Fruit fly (Drosophila melanogaster) whole organism, embryonic: ENCODE results near the gene CG17239.

Source experiments
- CG10274 ChIP-seq: fragments of 200-800 bp; sonication (Bioruptor generic); optimal IDR thresholded peaks from 3 replicates; lab custom pipeline; 2017; ENCODE audit warnings: missing biosample characterization, mild to moderate bottlenecking, missing genetic modification characterization
- CG10462 ChIP-seq: fragments of 200-800 bp; sonication (Bioruptor generic); optimal IDR thresholded peaks from 2 replicates; lab custom pipeline; 2016; ENCODE audit warnings: missing biosample characterization, missing genetic modification characterization
- CG10654 ChIP-seq: fragments of 200-800 bp; sonication (Bioruptor generic); optimal IDR thresholded peaks from 2 replicates; lab custom pipeline; 2016; ENCODE audit warnings: missing biosample characterization, missing genetic modification characterization
- CG11247 ChIP-seq: fragments of 200-800 bp; sonication (Bioruptor generic); IDR thresholded peaks from 2 replicates; pipeline ENCODE4 v1.3.6; 2022; ENCODE audit warnings: missing biosample characterization, missing genetic modification characterization
- CG11560 ChIP-seq: fragments of 200-800 bp; sonication (Bioruptor generic); IDR thresholded peaks from 3 replicates; pipeline ENCODE4 v1.3.6; 2022; ENCODE audit warnings: missing biosample characterization, missing genetic modification characterization
- CG11695 ChIP-seq: fragments of 200-800 bp; sonication (Bioruptor generic); IDR thresholded peaks from 3 replicates; pipeline ENCODE4 v1.3.6; 2022; ENCODE audit warnings: missing biosample characterization, missing genetic modification characterization
- CG11723 ChIP-seq: fragments of 200-800 bp; sonication (Bioruptor generic); optimal IDR thresholded peaks from 2 replicates; lab custom pipeline; 2017; ENCODE audit warnings: missing biosample characterization, mild to moderate bottlenecking, missing genetic modification characterization
- CG12219 ChIP-seq: fragments of 200-800 bp; sonication (Bioruptor generic); optimal IDR thresholded peaks from 3 replicates; lab custom pipeline; 2018; ENCODE audit warnings: missing biosample characterization, mild to moderate bottlenecking, missing genetic modification characterization
- CG13894 ChIP-seq: fragments of 200-800 bp; sonication (Bioruptor generic); optimal IDR thresholded peaks from 3 replicates; lab custom pipeline; 2018; ENCODE audit warnings: missing biosample characterization, mild to moderate bottlenecking, missing genetic modification characterization, moderate library complexity
- CG14441 ChIP-seq: fragments of 200-800 bp; sonication (Bioruptor generic); IDR thresholded peaks from 2 replicates; pipeline ENCODE4 v1.3.6; 2022; ENCODE audit warnings: missing biosample characterization, missing genetic modification characterization
- CG14965 ChIP-seq: fragments of 200-800 bp; sonication (Bioruptor generic); optimal IDR thresholded peaks from 2 replicates; lab custom pipeline; 2016; ENCODE audit warnings: missing biosample characterization, missing genetic modification characterization, borderline replicate concordance
- CG17568 ChIP-seq: fragments of 200-800 bp; sonication (Bioruptor generic); optimal IDR thresholded peaks from 2 replicates; lab custom pipeline; 2018; ENCODE audit warnings: missing biosample characterization, mild to moderate bottlenecking, missing genetic modification characterization, moderate library complexity
- CG17802 ChIP-seq: fragments of 200-800 bp; sonication (Bioruptor generic); optimal IDR thresholded peaks from 2 replicates; lab custom pipeline; 2018; ENCODE audit warnings: missing biosample characterization, mild to moderate bottlenecking, missing genetic modification characterization, moderate library complexity
- CG2712 ChIP-seq: fragments of 200-800 bp; optimal IDR thresholded peaks from 3 replicates; lab custom pipeline; 2019; ENCODE audit warnings: missing biosample characterization, mild to moderate bottlenecking, missing genetic modification characterization, moderate library complexity
- CG3065 ChIP-seq: fragments of 200-800 bp; sonication (Bioruptor generic); optimal IDR thresholded peaks from 2 replicates; lab custom pipeline; 2016; ENCODE audit warnings: missing biosample characterization, missing genetic modification characterization
- CG3281 ChIP-seq: fragments of 200-800 bp; sonication (Bioruptor generic); optimal IDR thresholded peaks from 3 replicates; lab custom pipeline; 2017; ENCODE audit warnings: missing biosample characterization, mild to moderate bottlenecking, missing genetic modification characterization
- CG34376 ChIP-seq: fragments of 200-800 bp; sonication (Bioruptor generic); optimal IDR thresholded peaks from 2 replicates; lab custom pipeline; 2018; ENCODE audit warnings: missing biosample characterization, mild to moderate bottlenecking, missing genetic modification characterization
- CG3726 ChIP-seq: fragments of 200-800 bp; sonication (Bioruptor generic); IDR thresholded peaks from 3 replicates; pipeline ENCODE4, ENCODE4 v1.3.6; 2022; ENCODE audit warnings: missing biosample characterization, missing genetic modification characterization
- CG4328 ChIP-seq: fragments of 200-800 bp; sonication (Bioruptor generic); optimal IDR thresholded peaks from 3 replicates; lab custom pipeline; 2017; ENCODE audit warnings: missing biosample characterization, missing genetic modification reagents, missing genetic modification characterization
- CG43689 ChIP-seq: fragments of 200-800 bp; sonication (Bioruptor generic); IDR thresholded peaks from 2 replicates; pipeline ENCODE4 v1.3.6; 2022; ENCODE audit warnings: missing biosample characterization, missing genetic modification characterization
- CG4707 ChIP-seq: fragments of 200-800 bp; sonication (Bioruptor generic); optimal IDR thresholded peaks from 2 replicates; lab custom pipeline; 2018; ENCODE audit warnings: missing biosample characterization, mild to moderate bottlenecking, missing genetic modification characterization, moderate library complexity
- CG6813 ChIP-seq: fragments of 200-800 bp; sonication (Bioruptor generic); optimal IDR thresholded peaks from 2 replicates; lab custom pipeline; 2017; ENCODE audit warnings: missing biosample characterization, missing genetic modification characterization, mild to moderate bottlenecking, moderate library complexity, missing genetic modification reagents
- CG8388 ChIP-seq: fragments of 200-800 bp; sonication (Bioruptor generic); optimal IDR thresholded peaks from 2 replicates; lab custom pipeline; 2019; ENCODE audit warnings: missing biosample characterization, mild to moderate bottlenecking, missing genetic modification characterization, moderate library complexity
- Chrac-16 ChIP-seq: fragments of 200-800 bp; sonication (Bioruptor generic); optimal IDR thresholded peaks from 3 replicates; lab custom pipeline; 2016; ENCODE audit warnings: missing biosample characterization, missing genetic modification characterization
- D19A ChIP-seq: fragments of 200-800 bp; optimal IDR thresholded peaks from 3 replicates; lab custom pipeline; 2019; ENCODE audit warnings: missing biosample characterization, mild to moderate bottlenecking, missing genetic modification characterization, moderate library complexity
- Dad ChIP-seq: fragments of 200-800 bp; sonication (Bioruptor generic); optimal IDR thresholded peaks from 3 replicates; lab custom pipeline; 2016; ENCODE audit warnings: missing biosample characterization, missing genetic modification characterization
- ERR ChIP-seq: fragments of 200-800 bp; sonication (Bioruptor generic); optimal IDR thresholded peaks from 2 replicates; lab custom pipeline; 2016; ENCODE audit warnings: missing biosample characterization, missing genetic modification characterization
- Ets65A ChIP-seq: fragments of 200-800 bp; sonication (Bioruptor generic); peaks from one replicate; lab custom pipeline; 2016; ENCODE audit warnings: missing biosample characterization, missing genetic modification characterization
- H2.0 ChIP-seq: fragments of 200-800 bp; sonication (Bioruptor generic); IDR thresholded peaks from 2 replicates; pipeline ENCODE4 v1.3.6; 2022; ENCODE audit warnings: missing biosample characterization, missing genetic modification characterization
- Hand ChIP-seq: fragments of 200-800 bp; sonication (Bioruptor generic); optimal IDR thresholded peaks from 2 replicates; lab custom pipeline; 2017; ENCODE audit warnings: mild to moderate bottlenecking, missing biosample characterization, missing genetic modification reagents, missing genetic modification characterization
- HmgZ ChIP-seq: fragments of 200-800 bp; sonication (Bioruptor generic); optimal IDR thresholded peaks from 2 replicates; lab custom pipeline; 2018; ENCODE audit warnings: missing biosample characterization, mild to moderate bottlenecking, missing genetic modification characterization
- Hmr ChIP-seq: fragments of 200-800 bp; sonication (Bioruptor generic); optimal IDR thresholded peaks from 3 replicates; lab custom pipeline; 2017; ENCODE audit warnings: mild to moderate bottlenecking, missing biosample characterization, missing genetic modification reagents, missing genetic modification characterization
- Lhr ChIP-seq: fragments of 200-800 bp; sonication (Bioruptor generic); optimal IDR thresholded peaks from 3 replicates; lab custom pipeline; 2017; ENCODE audit warnings: mild to moderate bottlenecking, missing biosample characterization, missing genetic modification reagents, missing genetic modification characterization
- Mes4 ChIP-seq: fragments of 200-800 bp; sonication (Bioruptor generic); optimal IDR thresholded peaks from 2 replicates; lab custom pipeline; 2016; ENCODE audit warnings: missing biosample characterization, missing genetic modification characterization
- Nf-YA ChIP-seq: fragments of 200-800 bp; sonication (Bioruptor generic); IDR thresholded peaks from 2 replicates; pipeline ENCODE4 v1.3.6; 2022; ENCODE audit warnings: missing biosample characterization, missing genetic modification characterization
- Ravus ChIP-seq: fragments of 200-800 bp; sonication (Bioruptor generic); IDR thresholded peaks from 2 replicates; pipeline ENCODE4 v1.3.6; 2022; ENCODE audit warnings: missing biosample characterization, missing genetic modification characterization
- Sox100B ChIP-seq: fragments of 200-800 bp; sonication (Bioruptor generic); optimal IDR thresholded peaks from 3 replicates; lab custom pipeline; 2018; ENCODE audit warnings: missing biosample characterization, mild to moderate bottlenecking, missing genetic modification characterization
- Tbp ChIP-seq: fragments of >200 bp; optimal IDR thresholded peaks from 2 replicates; lab custom pipeline; 2018; ENCODE audit warnings: missing biosample characterization, missing genetic modification characterization
- Xrp1 ChIP-seq: fragments of 200-800 bp; sonication (Bioruptor generic); IDR thresholded peaks from 2 replicates; pipeline ENCODE4 v1.3.6; 2022; ENCODE audit warnings: missing biosample characterization, missing genetic modification characterization
- bigmax ChIP-seq: fragments of 200-800 bp; sonication (Bioruptor generic); optimal IDR thresholded peaks from 2 replicates; lab custom pipeline; 2018; ENCODE audit warnings: missing biosample characterization, mild to moderate bottlenecking, missing genetic modification characterization
- esg ChIP-seq: fragments of 200-800 bp; sonication (Bioruptor generic); conservative IDR thresholded peaks from 2 replicates; pipeline ENCODE4 v1.3.6; 2022; ENCODE audit warnings: missing biosample characterization, missing genetic modification characterization
- ftz-f1 ChIP-seq: fragments of 200-800 bp; sonication (Bioruptor generic); optimal IDR thresholded peaks from 2 replicates; lab custom pipeline; 2016; ENCODE audit warnings: missing biosample characterization, missing genetic modification characterization
- grn ChIP-seq: fragments of 200-800 bp; sonication (Bioruptor generic); optimal IDR thresholded peaks from 3 replicates; lab custom pipeline; 2017; ENCODE audit warnings: missing biosample characterization, missing genetic modification characterization
- ind ChIP-seq: fragments of 200-800 bp; sonication (Bioruptor generic); optimal IDR thresholded peaks from 3 replicates; lab custom pipeline; 2016; ENCODE audit warnings: missing biosample characterization, missing genetic modification characterization
- nau ChIP-seq: fragments of 200-800 bp; sonication (Bioruptor generic); optimal IDR thresholded peaks from 3 replicates; lab custom pipeline; 2017; ENCODE audit warnings: missing biosample characterization, mild to moderate bottlenecking, missing genetic modification characterization, missing genetic modification reagents
- nmo ChIP-seq: fragments of 200-800 bp; sonication (Bioruptor generic); optimal IDR thresholded peaks from 2 replicates; lab custom pipeline; 2018; ENCODE audit warnings: missing biosample characterization, mild to moderate bottlenecking, missing genetic modification characterization, moderate library complexity
- ro ChIP-seq: fragments of 200-800 bp; sonication (Bioruptor generic); IDR thresholded peaks from 2 replicates; pipeline ENCODE4 v1.3.6; 2022; ENCODE audit warnings: missing biosample characterization, missing genetic modification characterization
- shn ChIP-seq: fragments of 200-800 bp; sonication (Bioruptor generic); optimal IDR thresholded peaks from 3 replicates; lab custom pipeline; 2016; ENCODE audit warnings: missing biosample characterization, missing genetic modification characterization
- so ChIP-seq: fragments of 200-800 bp; sonication (Bioruptor generic); IDR thresholded peaks from 3 replicates; pipeline ENCODE4 v1.3.6; 2022; ENCODE audit warnings: missing biosample characterization, missing genetic modification characterization
- trh ChIP-seq: fragments of 200-800 bp; sonication (Bioruptor generic); optimal IDR thresholded peaks from 2 replicates; lab custom pipeline; 2016; ENCODE audit warnings: missing biosample characterization, missing genetic modification characterization
- unpg ChIP-seq: fragments of 200-800 bp; sonication (Bioruptor generic); optimal IDR thresholded peaks from 3 replicates; lab custom pipeline; 2018; ENCODE audit warnings: missing biosample characterization, mild to moderate bottlenecking, missing genetic modification characterization, moderate library complexity
- usp ChIP-seq: fragments of >200 bp; optimal IDR thresholded peaks from 2 replicates; lab custom pipeline; 2017; ENCODE audit warnings: missing biosample characterization, missing genetic modification characterization

Gene CG17239

DNA sequence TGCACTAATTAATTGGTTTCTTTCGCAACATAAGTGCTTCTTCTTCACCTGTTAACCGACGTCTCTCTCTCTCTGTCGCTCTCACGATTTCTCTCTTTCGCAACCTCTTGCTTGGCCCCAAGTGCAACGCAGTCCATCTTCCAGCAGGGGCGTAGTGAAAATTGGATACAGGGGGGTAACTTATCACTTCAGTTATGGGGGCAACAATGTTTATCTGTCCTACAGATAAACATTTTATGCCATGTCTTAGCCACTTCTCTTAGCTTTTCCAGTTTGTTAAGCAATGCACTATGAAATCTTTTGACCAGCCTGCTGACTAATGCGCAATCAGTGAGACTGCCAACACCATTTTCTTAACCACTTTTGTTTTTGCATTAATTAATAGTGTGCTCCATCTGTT is 24.8 kb downstream of the CG17239 start (continued):
- TF ChIP-seq CG6813 (GFP tag; lab: Kevin White, UChicago) = peak; percentile 42
- TF ChIP-seq Chrac-16 (GFP tag; lab: Kevin White, UChicago) = peak; percentile 31
- TF ChIP-seq Mes4 (GFP tag; lab: Kevin White, UChicago) = no peak
- TF ChIP-seq CG3726 (GFP tag; lab: Robert Waterston, UW) = 0 out of 3 replicates have a peak, but pooled peaks have one; percentile 38
- TF ChIP-seq ind (GFP tag; lab: Kevin White, UChicago) = peak; percentile 49
- no peak for TF ChIP-seq ftz-f1 (GFP tag; lab: Kevin White, UChicago)
- peak; percentile 30 for TF ChIP-seq CG2712 (tag; lab: Kevin White, UChicago)
- peak; percentile 16 for TF ChIP-seq CG4707 (GFP tag; lab: Kevin White, UChicago)
- peak; percentile 30 for TF ChIP-seq CG4328
- TF ChIP-seq esg (GFP tag; lab: Robert Waterston, UW) = peak; percentile 9; the same call in 1 of the 2 replicates
- peak; percentile 13 for TF ChIP-seq CG3281
- TF ChIP-seq nau (GFP tag; lab: Kevin White, UChicago) = no peak
- peak; percentile 33; the same call in 1 of the 2 replicates for TF ChIP-seq Xrp1
- peak; percentile 54; the same call in 1 of the 2 replicates for TF ChIP-seq H2.0 (GFP tag; lab: Robert Waterston, UW)
- TF ChIP-seq CG34376 (GFP tag; lab: Kevin White, UChicago) = no peak
- no peak for TF ChIP-seq Ravus (GFP tag; lab: Robert Waterston, UW)
- TF ChIP-seq Tbp = no peak
- no peak for TF ChIP-seq CG14965 (GFP tag; lab: Kevin White, UChicago)
- no peak for TF ChIP-seq CG3065 (GFP tag; lab: Kevin White, UChicago)
- TF ChIP-seq CG8388 (GFP tag; lab: Kevin White, UChicago) = peak; percentile 35
- TF ChIP-seq Hand = no peak
- TF ChIP-seq CG11723 (GFP tag; lab: Kevin White, UChicago) = peak; percentile 1
- TF ChIP-seq shn (GFP tag; lab: Kevin White, UChicago) = peak; percentile 34
- TF ChIP-seq CG17802 = no peak
- peak; percentile 61; the same call in 1 of the 3 replicates for TF ChIP-seq so (GFP tag; lab: Robert Waterston, UW)
- peak; percentile 47 for TF ChIP-seq Sox100B
- no peak for TF ChIP-seq ERR
- TF ChIP-seq CG12219 = peak; percentile 39
- TF ChIP-seq grn (GFP tag; lab: Kevin White, UChicago) = no peak
- TF ChIP-seq usp (GFP tag; lab: Kevin White, UChicago) = no peak
- TF ChIP-seq CG14441 (GFP tag; lab: Robert Waterston, UW) = peak; percentile 65
- TF ChIP-seq CG11560 (tag; lab: Robert Waterston, UW) = no peak
- peak; percentile 45; the same call in 1 of the 3 replicates for TF ChIP-seq CG11695 (GFP tag; lab: Robert Waterston, UW)
- TF ChIP-seq CG10462 = no peak
- peak; percentile 26; the same call in 1 of the 2 replicates for TF ChIP-seq CG11247 (GFP tag; lab: Robert Waterston, UW)
- peak; percentile 57 for TF ChIP-seq unpg (GFP tag; lab: Kevin White, UChicago)
- TF ChIP-seq ro (GFP tag; lab: Robert Waterston, UW) = no peak
- TF ChIP-seq Nf-YA (GFP tag; lab: Robert Waterston, UW) = peak; percentile 29
- no peak for TF ChIP-seq Dad (GFP tag; lab: Kevin White, UChicago)
- no peak for TF ChIP-seq CG10274 (GFP tag; lab: Kevin White, UChicago)
- peak; percentile 14 for TF ChIP-seq CG10654 (GFP tag; lab: Kevin White, UChicago)
- TF ChIP-seq Hmr (GFP tag; lab: Kevin White, UChicago) = peak; percentile 40
- TF ChIP-seq Lhr (GFP tag; lab: Kevin White, UChicago) = no peak
- no peak for TF ChIP-seq bigmax
- peak; percentile 87 for TF ChIP-seq Ets65A (GFP tag; lab: Kevin White, UChicago)
- peak; percentile 19 for TF ChIP-seq CG17568 (GFP tag; lab: Kevin White, UChicago)
- TF ChIP-seq HmgZ = no peak
- TF ChIP-seq nmo (GFP tag; lab: Kevin White, UChicago) = peak; percentile 26
- TF ChIP-seq trh = no peak
- peak; percentile 22 for TF ChIP-seq D19A (tag; lab: Kevin White, UChicago)
- no peak for TF ChIP-seq CG43689 (GFP tag; lab: Robert Waterston, UW)
- no peak for TF ChIP-seq CG13894 (tag; lab: Kevin White, UChicago)
